Worm (Caenorhabditis elegans): Measurements from ENCODE around the gene F54D5.15.

F54D5.15 gene

ce11 chrII:11577397-11577796 is 13.4 kb upstream of the F54D5.15 start, which contains the start of gene pcs-1:
Gene pcs-1 (minus strand): TSS chrII:11577740.
- TF ChIP-seq tra-4 (tag; optimal IDR thresholded peaks at IDR 0.05): no peak
- TF ChIP-seq ceh-13 (GFP tag; optimal IDR thresholded peaks at IDR 0.05): no peak
- TF ChIP-seq ets-7 (tag; optimal IDR thresholded peaks at IDR 0.05): no peak
- no peak for TF ChIP-seq aly-1 (tag; optimal IDR thresholded peaks at IDR 0.05)
- TF ChIP-seq tbx-11 (GFP tag; IDR thresholded peaks at IDR 0.05): no peak
- TF ChIP-seq F13C5.2 (tag; optimal IDR thresholded peaks at IDR 0.05): no peak
- no peak for TF ChIP-seq scrt-1 (GFP tag; IDR thresholded peaks at IDR 0.05)
- TF ChIP-seq sea-1 (GFP tag; conservative IDR thresholded peaks at IDR 0.05): no peak
- no peak for TF ChIP-seq pes-1 (GFP tag; IDR thresholded peaks at IDR 0.05)
- TF ChIP-seq ceh-36 (tag; optimal IDR thresholded peaks at IDR 0.05): no peak
- no peak for TF ChIP-seq hmbx-1 (tag; optimal IDR thresholded peaks at IDR 0.05)
- no peak for TF ChIP-seq B0310.2 (tag; optimal IDR thresholded peaks at IDR 0.05)
- TF ChIP-seq tbx-37 (GFP tag; conservative IDR thresholded peaks at IDR 0.05): no peak
- no peak for TF ChIP-seq hmg-4 (GFP tag; optimal IDR thresholded peaks at IDR 0.05)
- no peak for TF ChIP-seq flt-1 (GFP tag; IDR thresholded peaks at IDR 0.05)
- TF ChIP-seq hnd-1 (tag; optimal IDR thresholded peaks at IDR 0.05): no peak
- TF ChIP-seq ama-1 (optimal IDR thresholded peaks at IDR 0.05): no peak

- no peak for TF ChIP-seq ceh-36 (tag; optimal IDR thresholded peaks at IDR 0.05)
- TF ChIP-seq sea-1 (GFP tag; conservative IDR thresholded peaks at IDR 0.05): no peak
- no peak for TF ChIP-seq ama-1 (optimal IDR thresholded peaks at IDR 0.05)
- TF ChIP-seq ets-7 (tag; optimal IDR thresholded peaks at IDR 0.05): no peak
- no peak for TF ChIP-seq hmbx-1 (tag; optimal IDR thresholded peaks at IDR 0.05)
- no peak for TF ChIP-seq scrt-1 (GFP tag; IDR thresholded peaks at IDR 0.05)
- no peak for TF ChIP-seq pes-1 (GFP tag; IDR thresholded peaks at IDR 0.05)
- TF ChIP-seq tbx-11 (GFP tag; IDR thresholded peaks at IDR 0.05): no peak
- TF ChIP-seq tbx-37 (GFP tag; conservative IDR thresholded peaks at IDR 0.05): no peak
- no peak for TF ChIP-seq ceh-13 (GFP tag; optimal IDR thresholded peaks at IDR 0.05)
- TF ChIP-seq flt-1 (GFP tag; IDR thresholded peaks at IDR 0.05): no peak
- TF ChIP-seq aly-1 (tag; optimal IDR thresholded peaks at IDR 0.05): no peak
- TF ChIP-seq hmg-4 (GFP tag; optimal IDR thresholded peaks at IDR 0.05): no peak
- TF ChIP-seq hnd-1 (tag; optimal IDR thresholded peaks at IDR 0.05): no peak
- no peak for TF ChIP-seq tra-4 (tag; optimal IDR thresholded peaks at IDR 0.05)
- no peak for TF ChIP-seq B0310.2 (tag; optimal IDR thresholded peaks at IDR 0.05)
Observed at ce11 chrII:11572944-11573343, 8.9 kb upstream of the F54D5.15 start, which contains the start of gene F54D5.2. Gene F54D5.2 (plus strand): TSS chrII:11573180.

ce11 chrII:11571260-11571854 is 7.3 kb upstream of the F54D5.15 start, which contains the start of gene F54D5.3:
Gene F54D5.3 (plus strand): TSS chrII:11571805.
- TF ChIP-seq F13C5.2 (tag; optimal IDR thresholded peaks at IDR 0.05): no peak
- TF ChIP-seq ceh-13 (GFP tag; optimal IDR thresholded peaks at IDR 0.05): no peak
- no peak for TF ChIP-seq flt-1 (GFP tag; IDR thresholded peaks at IDR 0.05)
- TF ChIP-seq hmbx-1 (tag; optimal IDR thresholded peaks at IDR 0.05): no peak
- TF ChIP-seq ets-7 (tag; optimal IDR thresholded peaks at IDR 0.05): no peak
- no peak for TF ChIP-seq ceh-36 (tag; optimal IDR thresholded peaks at IDR 0.05)
- no peak for TF ChIP-seq B0310.2 (tag; optimal IDR thresholded peaks at IDR 0.05)
- no peak for TF ChIP-seq ama-1 (optimal IDR thresholded peaks at IDR 0.05)
- TF ChIP-seq tbx-11 (GFP tag; IDR thresholded peaks at IDR 0.05): no peak
- TF ChIP-seq tra-4 (tag; optimal IDR thresholded peaks at IDR 0.05): no peak
- TF ChIP-seq scrt-1 (GFP tag; IDR thresholded peaks at IDR 0.05): no peak
- no peak for TF ChIP-seq aly-1 (tag; optimal IDR thresholded peaks at IDR 0.05)
- no peak for TF ChIP-seq pes-1 (GFP tag; IDR thresholded peaks at IDR 0.05)

ce11 chrII:11569213-11569868 is 5.3 kb upstream of the F54D5.15 start, which contains the start of the genes F54D5.23 and F54D5.4:
Gene F54D5.23 (minus strand): TSS chrII:11569287.
Gene F54D5.4 (plus strand): TSS chrII:11569818.
- no peak for TF ChIP-seq hnd-1 (tag; optimal IDR thresholded peaks at IDR 0.05)
- no peak for TF ChIP-seq tbx-37 (GFP tag; conservative IDR thresholded peaks at IDR 0.05)
- TF ChIP-seq pes-1 (GFP tag; IDR thresholded peaks at IDR 0.05): no peak
- TF ChIP-seq ets-7 (tag; optimal IDR thresholded peaks at IDR 0.05): no peak
- TF ChIP-seq ceh-13 (GFP tag; optimal IDR thresholded peaks at IDR 0.05): no peak
- TF ChIP-seq tbx-11 (GFP tag; IDR thresholded peaks at IDR 0.05): no peak
- TF ChIP-seq scrt-1 (GFP tag; IDR thresholded peaks at IDR 0.05): no peak
- TF ChIP-seq ceh-36 (tag; optimal IDR thresholded peaks at IDR 0.05): no peak

ce11 chrII:11568670-11569069 is 4.6 kb upstream of the F54D5.15 start:
- TF ChIP-seq scrt-1 (GFP tag; IDR thresholded peaks at IDR 0.05) (no peak), hmg-4 (GFP tag; optimal IDR thresholded peaks at IDR 0.05) (no peak), pes-1 (GFP tag; IDR thresholded peaks at IDR 0.05) (no peak), ets-7 (tag; optimal IDR thresholded peaks at IDR 0.05) (no peak), tbx-37 (GFP tag; conservative IDR thresholded peaks at IDR 0.05) (no peak), ama-1 (optimal IDR thresholded peaks at IDR 0.05) (no peak), aly-1 (tag; optimal IDR thresholded peaks at IDR 0.05) (no peak), hnd-1 (tag; optimal IDR thresholded peaks at IDR 0.05) (no peak), tbx-11 (GFP tag; IDR thresholded peaks at IDR 0.05) (no peak), B0310.2 (tag; optimal IDR thresholded peaks at IDR 0.05) (no peak), F13C5.2 (tag; optimal IDR thresholded peaks at IDR 0.05) (no peak), hmbx-1 (tag; optimal IDR thresholded peaks at IDR 0.05) (no peak), sea-1 (GFP tag; conservative IDR thresholded peaks at IDR 0.05) (no peak), tra-4 (tag; optimal IDR thresholded peaks at IDR 0.05) (no peak), ceh-13 (GFP tag; optimal IDR thresholded peaks at IDR 0.05) (no peak), flt-1 (GFP tag; IDR thresholded peaks at IDR 0.05) (no peak), ceh-36 (tag; optimal IDR thresholded peaks at IDR 0.05) (no peak)

- peak; percentile 16 for TF ChIP-seq F13C5.2 (tag; optimal IDR thresholded peaks at IDR 0.05)
- TF ChIP-seq sea-1 (GFP tag; conservative IDR thresholded peaks at IDR 0.05): 0 out of 2 replicates have a peak, but pooled peaks have one; percentile 38
- peak; percentile 27; the same call in 1 of the 2 replicates for TF ChIP-seq flt-1 (GFP tag; IDR thresholded peaks at IDR 0.05)
- peak; percentile 87 for TF ChIP-seq hmg-4 (GFP tag; optimal IDR thresholded peaks at IDR 0.05)
- 0 out of 2 replicates have a peak, but pooled peaks have one; percentile 18 for TF ChIP-seq pes-1 (GFP tag; IDR thresholded peaks at IDR 0.05)
- TF ChIP-seq tbx-11 (GFP tag; IDR thresholded peaks at IDR 0.05): 0 out of 2 replicates have a peak, but pooled peaks have one; percentile 49
- TF ChIP-seq B0310.2 (tag; optimal IDR thresholded peaks at IDR 0.05): no peak
- no peak for TF ChIP-seq tra-4 (tag; optimal IDR thresholded peaks at IDR 0.05)
Observed at ce11 chrII:11566970-11567711, 3.1 kb upstream of the F54D5.15 start, which contains the start of gene F54D5.5. Gene F54D5.5 (minus strand): TSS chrII:11567020.
